Fruit fly (Drosophila melanogaster): ENCODE data around the gene HDAC11.

Gene HDAC11

dm6 chr3R:24894419-24895206, 38.6 kb upstream of the HDAC11 start, which contains the start of the genes CG31121 and CG11069 (continued):
- TF ChIP-seq fd64A (GFP tag; optimal IDR thresholded peaks at IDR 0.05) (no peak), CG6683 (GFP tag; optimal IDR thresholded peaks at IDR 0.05) (no peak), Abd-B (GFP tag; optimal IDR thresholded peaks at IDR 0.05) (no peak), Dp (GFP tag; optimal IDR thresholded peaks at IDR 0.05) (no peak), Med (GFP tag) (peak; percentile 31), CG34376 (GFP tag; optimal IDR thresholded peaks at IDR 0.05) (no peak), ci (GFP tag; IDR thresholded peaks at IDR 0.05) (peak; percentile 15; the same call in 1 of the 3 replicates), CG4328 (GFP tag; optimal IDR thresholded peaks at IDR 0.05) (no peak), Lpt (GFP tag; optimal IDR thresholded peaks at IDR 0.05) (no peak), az2 (GFP tag; optimal IDR thresholded peaks at IDR 0.05) (no peak), CG6175 (GFP tag; IDR thresholded peaks at IDR 0.05) (no peak), CG14050 (GFP tag; IDR thresholded peaks at IDR 0.05) (no peak), CG18262 (tag; optimal IDR thresholded peaks at IDR 0.05) (no peak), ind (GFP tag; optimal IDR thresholded peaks at IDR 0.05) (no peak), NFAT (GFP tag; IDR thresholded peaks at IDR 0.05) (no peak), eve (GFP tag; optimal IDR thresholded peaks at IDR 0.05) (no peak), CG6854 (GFP tag; optimal IDR thresholded peaks at IDR 0.05) (no peak), CG2129 (GFP tag; IDR thresholded peaks at IDR 0.05; ENCODE audit: partially characterized antibody) (no peak), CG1832 (GFP tag; optimal IDR thresholded peaks at IDR 0.05) (no peak), rib (GFP tag; IDR thresholded peaks at IDR 0.05) (0 out of 2 replicates have a peak, but pooled peaks have one; percentile 19), maf-S (GFP tag; optimal IDR thresholded peaks at IDR 0.05) (no peak), CG42726 (GFP tag; IDR thresholded peaks at IDR 0.05; ENCODE audit: partially characterized antibody) (peak; percentile 45; the same call in 1 of the 2 replicates), CG32532 (GFP tag; IDR thresholded peaks at IDR 0.05) (no peak), fd3F (GFP tag; optimal IDR thresholded peaks at IDR 0.05) (no peak), ham (GFP tag; IDR thresholded peaks at IDR 0.05) (no peak), croc (GFP tag; conservative IDR thresholded peaks at IDR 0.05) (no peak), dm (GFP tag; optimal IDR thresholded peaks at IDR 0.05) (no peak), Ssrp (tag; optimal IDR thresholded peaks at IDR 0.05) (no peak), CG15073 (GFP tag; optimal IDR thresholded peaks at IDR 0.05) (no peak), cas (GFP tag; IDR thresholded peaks at IDR 0.05) (no peak), Usf (GFP tag; optimal IDR thresholded peaks at IDR 0.05) (no peak), so (GFP tag; IDR thresholded peaks at IDR 0.05) (0 out of 3 replicates have a peak, but pooled peaks have one; percentile 20), CG15269 (tag; optimal IDR thresholded peaks at IDR 0.05) (no peak), Asciz (GFP tag; optimal IDR thresholded peaks at IDR 0.05) (no peak), tna (GFP tag; IDR thresholded peaks at IDR 0.05; ENCODE audit: partially characterized antibody) (no peak), sug (tag; optimal IDR thresholded peaks at IDR 0.05) (no peak), dmrt99B (tag; optimal IDR thresholded peaks at IDR 0.05) (no peak), Oli (tag; optimal IDR thresholded peaks at IDR 0.05) (no peak), kah (GFP tag; optimal IDR thresholded peaks at IDR 0.05) (peak; percentile 4), Fer1 (GFP tag; optimal IDR thresholded peaks at IDR 0.05) (no peak), chm (GFP tag; IDR thresholded peaks at IDR 0.05) (peak; percentile 50; the same call in 1 of the 2 replicates), CG1024 (GFP tag; IDR thresholded peaks at IDR 0.05) (no peak), zen2 (GFP tag; IDR thresholded peaks at IDR 0.05; ENCODE audit: partially characterized antibody) (0 out of 3 replicates have a peak, but pooled peaks have one; percentile 7), CkIIα-i1 (GFP tag; IDR thresholded peaks at IDR 0.05) (no peak), CG10147 (GFP tag; optimal IDR thresholded peaks at IDR 0.05) (no peak), fd102C (GFP tag; optimal IDR thresholded peaks at IDR 0.05) (no peak), aop (GFP tag; IDR thresholded peaks at IDR 0.05) (0 out of 2 replicates have a peak, but pooled peaks have one; percentile 17), oc (tag; optimal IDR thresholded peaks at IDR 0.05) (no peak), trh (GFP tag; optimal IDR thresholded peaks at IDR 0.05) (no peak)
